Worm (Caenorhabditis elegans) whole organism, mixed stage, embryonic: ENCODE measurements around the gene scl-2.

Experiments used
- bed-3 ChIP-seq: fragments of 200-800 bp; sonication (Bioruptor generic); optimal IDR thresholded peaks from 3 replicates; lab custom pipeline; 2018; ENCODE audit warnings: mild to moderate bottlenecking, missing genetic modification characterization, moderate library complexity, missing compliant biosample characterization
- blmp-1 ChIP-seq: fragments of 150-350 bp; optimal IDR thresholded peaks from 2 replicates; lab custom pipeline; 2014; ENCODE audit warnings: missing biosample characterization, missing genetic modification characterization
- ceh-39 ChIP-seq: fragments of 150-350 bp; optimal IDR thresholded peaks from 2 replicates; lab custom pipeline; 2014; ENCODE audit warnings: missing biosample characterization, missing genetic modification characterization
- ceh-43 ChIP-seq: fragments of 200-800 bp; sonication (Bioruptor generic); optimal IDR thresholded peaks from 2 replicates; lab custom pipeline; 2018; ENCODE audit warnings: mild to moderate bottlenecking, missing genetic modification characterization, moderate library complexity, missing compliant biosample characterization
- ceh-83 ChIP-seq: fragments of 200-800 bp; sonication (Bioruptor generic); optimal IDR thresholded peaks from 2 replicates; lab custom pipeline; 2018; ENCODE audit warnings: mild to moderate bottlenecking, missing genetic modification characterization, missing compliant biosample characterization
- cnd-1 ChIP-seq: fragments of 200-800 bp; sonication (Bioruptor generic); optimal IDR thresholded peaks from 2 replicates; lab custom pipeline; 2018; ENCODE audit warnings: mild to moderate bottlenecking, missing genetic modification characterization, missing compliant biosample characterization
- drap-1 ChIP-seq: fragments of 200-800 bp; sonication (Bioruptor generic); optimal IDR thresholded peaks from 3 replicates; lab custom pipeline; 2018; ENCODE audit warnings: mild to moderate bottlenecking, missing genetic modification characterization, missing compliant biosample characterization
- elt-1 ChIP-seq: sonication (generic microtip); optimal IDR thresholded peaks from 2 replicates; lab custom pipeline; 2017; ENCODE audit warnings: missing genetic modification characterization, mild to moderate bottlenecking, missing compliant biosample characterization, antibody characterized with exemption, moderate library complexity, borderline replicate concordance; ENCODE audit not compliant: insufficient read depth
- flh-1 ChIP-seq: fragments of 200-800 bp; sonication (Bioruptor generic); optimal IDR thresholded peaks from 2 replicates; lab custom pipeline; 2018; ENCODE audit warnings: mild to moderate bottlenecking, missing genetic modification characterization, moderate library complexity, missing compliant biosample characterization
- ham-2 ChIP-seq: fragments of 200-800 bp; sonication (Bioruptor generic); optimal IDR thresholded peaks from 2 replicates; lab custom pipeline; 2018; ENCODE audit warnings: mild to moderate bottlenecking, missing genetic modification characterization, missing compliant biosample characterization
- lin-13 ChIP-seq: fragments of 150-350 bp; optimal IDR thresholded peaks from 2 replicates; lab custom pipeline; 2014; ENCODE audit warnings: missing biosample characterization, missing genetic modification characterization
- lin-32 ChIP-seq: fragments of 200-800 bp; sonication (Bioruptor generic); optimal IDR thresholded peaks from 2 replicates; lab custom pipeline; 2018; ENCODE audit warnings: mild to moderate bottlenecking, missing genetic modification characterization, missing compliant biosample characterization
- lsy-2 ChIP-seq: fragments of 150-350 bp; optimal IDR thresholded peaks from 2 replicates; lab custom pipeline; 2014; ENCODE audit warnings: missing biosample characterization, missing genetic modification characterization
- mab-5 ChIP-seq: fragments of 150-350 bp; optimal IDR thresholded peaks from 2 replicates; lab custom pipeline; 2014; ENCODE audit warnings: missing biosample characterization, missing genetic modification characterization
- mep-1 ChIP-seq: fragments of 150-350 bp; optimal IDR thresholded peaks from 2 replicates; lab custom pipeline; 2017; ENCODE audit warnings: missing biosample characterization, missing genetic modification reagents, missing genetic modification characterization, inconsistent platforms
- nhr-12 ChIP-seq: fragments of 150-350 bp; optimal IDR thresholded peaks from 2 replicates; lab custom pipeline; 2014; ENCODE audit warnings: missing biosample characterization, missing genetic modification characterization
- nhr-2 ChIP-seq: fragments of 150-350 bp; optimal IDR thresholded peaks from 2 replicates; lab custom pipeline; 2014; ENCODE audit warnings: missing biosample characterization, missing genetic modification characterization
- nhr-237 ChIP-seq: fragments of 150-350 bp; optimal IDR thresholded peaks from 2 replicates; lab custom pipeline; 2014; ENCODE audit warnings: missing biosample characterization, missing genetic modification characterization
- nhr-28 ChIP-seq: fragments of 150-350 bp; optimal IDR thresholded peaks from 2 replicates; lab custom pipeline; 2014; ENCODE audit warnings: missing biosample characterization, missing genetic modification characterization
- nhr-76 ChIP-seq: sonication (generic microtip); optimal IDR thresholded peaks from 2 replicates; lab custom pipeline; 2017; ENCODE audit warnings: missing biosample characterization, missing genetic modification characterization
- pha-4 ChIP-seq: fragments of 150-350 bp; optimal IDR thresholded peaks from 2 replicates; lab custom pipeline; 2018; ENCODE audit warnings: missing biosample characterization, missing genetic modification reagents, missing genetic modification characterization
- sem-2 ChIP-seq: fragments of 200-800 bp; sonication (Bioruptor generic); optimal IDR thresholded peaks from 2 replicates; lab custom pipeline; 2018; ENCODE audit warnings: mild to moderate bottlenecking, missing genetic modification characterization, missing compliant biosample characterization
- snpc-4 ChIP-seq: fragments of 150-350 bp; optimal IDR thresholded peaks from 2 replicates; lab custom pipeline; 2014; ENCODE audit warnings: missing biosample characterization, missing genetic modification characterization
- sptf-1 ChIP-seq: sonication (generic microtip); optimal IDR thresholded peaks from 2 replicates; lab custom pipeline; 2017; ENCODE audit warnings: mild to moderate bottlenecking, missing genetic modification characterization, moderate library complexity, missing compliant biosample characterization
- tbx-8 ChIP-seq: fragments of 200-800 bp; sonication (Bioruptor generic); optimal IDR thresholded peaks from 2 replicates; lab custom pipeline; 2018; ENCODE audit warnings: mild to moderate bottlenecking, missing genetic modification characterization, moderate library complexity, missing compliant biosample characterization
- unc-120 ChIP-seq: sonication (generic microtip); optimal IDR thresholded peaks from 2 replicates; lab custom pipeline; 2017; ENCODE audit warnings: missing genetic modification characterization, missing compliant biosample characterization; ENCODE audit not compliant: poor library complexity, severe bottlenecking
- zip-8 ChIP-seq: fragments of 150-350 bp; optimal IDR thresholded peaks from 2 replicates; lab custom pipeline; 2014; ENCODE audit warnings: missing biosample characterization, missing genetic modification characterization
- ztf-11 ChIP-seq: fragments of 150-350 bp; optimal IDR thresholded peaks from 2 replicates; lab custom pipeline; 2014; ENCODE audit warnings: missing biosample characterization, missing genetic modification characterization

scl-2 gene

DNA sequence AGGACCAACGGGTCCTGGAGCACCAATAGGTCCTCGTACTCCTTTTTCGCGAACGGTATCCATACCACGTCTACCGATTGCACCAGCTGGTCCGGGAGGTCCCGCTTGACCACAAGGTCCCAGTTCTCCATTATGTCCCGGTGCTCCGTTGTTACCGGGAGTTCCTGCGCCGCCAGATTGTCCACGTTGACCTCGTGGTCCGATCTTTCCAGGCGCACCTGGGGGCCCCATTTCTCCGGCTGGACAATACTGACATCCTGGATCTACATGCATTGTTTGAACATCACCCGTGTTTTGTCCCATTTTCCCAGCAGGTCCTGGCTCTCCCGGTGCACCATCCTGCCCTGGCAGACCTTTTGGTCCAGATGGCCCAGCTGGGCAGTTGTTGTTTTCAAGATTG, 8.5 kb downstream of the scl-2 start:
- no peak for TF ChIP-seq zip-8 (tag; lab: Kevin White, UChicago)
- no peak for TF ChIP-seq drap-1
- TF ChIP-seq nhr-28 (tag; lab: Kevin White, UChicago), result no peak
- no peak for TF ChIP-seq blmp-1 (tag; lab: Kevin White, UChicago)
- no peak for TF ChIP-seq flh-1 (GFP tag; lab: Kevin White, UChicago)
- no peak for TF ChIP-seq ceh-39 (tag; lab: Kevin White, UChicago)
- TF ChIP-seq mep-1 (tag; lab: Kevin White, UChicago), result no peak
- TF ChIP-seq bed-3 (GFP tag; lab: Kevin White, UChicago), result no peak
- TF ChIP-seq sem-2, result no peak
- no peak for TF ChIP-seq cnd-1 (tag; lab: Kevin White, UChicago)
- TF ChIP-seq nhr-237 (tag; lab: Kevin White, UChicago), result no peak
- no peak for TF ChIP-seq elt-1
- TF ChIP-seq unc-120 (tag; lab: Kevin White, UChicago), result no peak
- TF ChIP-seq mab-5, result no peak
- TF ChIP-seq ceh-43 (GFP tag; lab: Kevin White, UChicago), result no peak

- TF ChIP-seq lsy-2 (tag; lab: Kevin White, UChicago), result no peak
- TF ChIP-seq ztf-11 (tag; lab: Kevin White, UChicago), result no peak
- TF ChIP-seq, all 35 proteins: peak for 0
Measured at ce11 chrIV:13067200-13067599, 9.7 kb downstream of the scl-2 start, which contains the start of gene col-131. TSS of gene col-131 (minus strand) at chrIV:13067300.

DNA sequence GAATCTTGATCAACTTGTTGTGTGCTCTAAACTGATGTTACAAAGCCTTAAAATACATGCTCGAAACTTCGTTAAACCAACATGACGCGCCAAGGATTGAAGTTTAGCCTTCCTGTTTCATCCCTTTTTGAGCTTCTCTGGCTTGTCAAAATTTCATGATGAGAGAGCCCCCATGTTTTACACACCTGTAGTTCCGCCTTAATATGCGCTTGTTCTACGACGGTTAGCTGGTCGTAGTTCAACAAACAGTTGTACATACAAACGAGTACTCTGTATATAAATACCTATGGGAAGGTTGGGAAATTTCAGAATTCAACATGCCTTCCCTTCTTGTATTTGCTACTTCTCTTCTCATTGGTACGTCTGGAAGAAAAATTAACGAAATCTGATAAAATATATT, 10.9 kb downstream of the scl-2 start, which contains the start of gene scl-6:
TSS of gene scl-6 (plus strand) at position 301 of the 400 bp plus-strand sequence.
- TF ChIP-seq unc-120 (tag; lab: Kevin White, UChicago) (no peak), sptf-1 (no peak), mab-5 (no peak), sem-2 (no peak), ceh-83 (no peak), pha-4 (tag; lab: Kevin White, UChicago) (no peak)

- TF ChIP-seq blmp-1 (tag; lab: Kevin White, UChicago) (no peak), cnd-1 (tag; lab: Kevin White, UChicago) (no peak), pha-4 (tag; lab: Kevin White, UChicago) (no peak), unc-120 (tag; lab: Kevin White, UChicago) (no peak)
- TF ChIP-seq, all 35 proteins: peak for 0
Measured at ce11 chrIV:13070142-13070541, 12.6 kb downstream of the scl-2 start, which contains the start of gene scl-7. TSS of gene scl-7 (plus strand) at chrIV:13070442.

ce11 chrIV:13071445-13071844, 13.9 kb downstream of the scl-2 start, which contains the start of gene scl-8:
TSS of gene scl-8 (plus strand) at chrIV:13071745.
- TF ChIP-seq ceh-39 (tag; lab: Kevin White, UChicago) (no peak), nhr-2 (tag; lab: Kevin White, UChicago) (no peak), lin-32 (no peak), mab-5 (no peak), mep-1 (tag; lab: Kevin White, UChicago) (no peak), sptf-1 (no peak), tbx-8 (GFP tag; lab: Kevin White, UChicago) (no peak), sem-2 (no peak), nhr-12 (tag; lab: Kevin White, UChicago) (no peak), elt-1 (no peak), pha-4 (tag; lab: Kevin White, UChicago) (no peak), blmp-1 (tag; lab: Kevin White, UChicago) (no peak), lin-13 (no peak), nhr-28 (tag; lab: Kevin White, UChicago) (no peak), nhr-76 (tag; lab: Kevin White, UChicago) (no peak), snpc-4 (no peak), ceh-43 (GFP tag; lab: Kevin White, UChicago) (no peak), zip-8 (tag; lab: Kevin White, UChicago) (no peak), ham-2 (GFP tag; lab: Kevin White, UChicago) (no peak)

DNA sequence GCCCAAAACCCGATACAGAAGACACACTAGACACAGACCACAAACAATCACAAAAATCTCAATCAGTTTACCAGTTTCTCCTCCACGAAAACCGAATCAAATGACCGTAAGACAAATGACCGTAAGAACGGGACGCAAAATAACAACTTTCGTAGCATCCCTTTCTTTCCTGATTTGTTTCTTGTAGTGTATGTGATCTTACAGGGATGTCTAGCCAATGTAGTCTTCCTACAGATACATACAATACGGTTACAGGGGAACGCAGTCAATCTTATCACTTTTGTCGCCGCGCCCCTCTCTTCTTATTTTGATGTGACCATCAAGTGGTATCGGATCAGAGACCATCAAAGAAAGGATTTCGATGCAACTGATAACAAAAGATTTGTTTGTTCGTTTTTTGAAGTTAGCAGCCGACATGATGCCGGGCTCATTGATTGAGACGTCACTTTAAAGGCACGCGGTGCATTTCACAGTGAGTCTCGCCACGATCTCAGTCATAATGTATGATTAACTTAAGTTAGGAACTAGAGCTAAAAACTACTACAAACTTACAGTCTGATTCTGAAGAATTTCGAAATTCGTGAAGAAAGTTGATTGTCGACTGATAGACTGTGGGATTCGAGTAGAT, 18.2 kb downstream of the scl-2 start:
- no peak for TF ChIP-seq sem-2
- no peak for TF ChIP-seq nhr-237 (tag; lab: Kevin White, UChicago)
- no peak for TF ChIP-seq snpc-4
- no peak for TF ChIP-seq unc-120 (tag; lab: Kevin White, UChicago)
- TF ChIP-seq, all 35 proteins: peak for 0
